Worm (Caenorhabditis elegans): ENCODE data around the gene clec-196.

Gene clec-196

DNA sequence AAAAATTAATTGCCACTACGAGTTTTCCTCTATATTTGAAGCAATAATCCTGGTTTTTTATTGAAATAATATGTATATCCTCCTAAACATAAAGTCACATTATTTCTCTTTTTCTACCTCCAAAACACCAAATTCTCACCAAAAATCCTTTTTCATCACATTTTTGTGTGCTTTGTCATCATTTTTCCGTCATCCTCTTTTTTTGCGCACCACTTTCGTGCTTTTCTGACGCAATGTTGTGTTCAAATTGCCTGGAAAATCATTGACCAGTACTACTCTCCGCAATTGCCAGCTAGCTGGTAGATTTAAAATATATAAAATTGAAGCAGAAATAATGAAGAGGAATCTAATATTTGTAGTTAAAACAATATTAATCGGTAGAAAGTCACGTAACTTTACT, 8.7 kb upstream of the clec-196 start:
- TF ChIP-seq ztf-23 (GFP tag; IDR thresholded peaks at IDR 0.05) = no peak
- TF ChIP-seq ztf-29 (GFP tag; IDR thresholded peaks at IDR 0.05) = no peak
- TF ChIP-seq klf-2 (GFP tag; conservative IDR thresholded peaks at IDR 0.05) = no peak
- no peak for TF ChIP-seq ref-1 (GFP tag; conservative IDR thresholded peaks at IDR 0.05)
- TF ChIP-seq flt-1 (GFP tag; IDR thresholded peaks at IDR 0.05) = no peak
- TF ChIP-seq T22C8.4 (GFP tag; IDR thresholded peaks at IDR 0.05) = no peak
- no peak for TF ChIP-seq cog-1 (tag; optimal IDR thresholded peaks at IDR 0.05)
- no peak for TF ChIP-seq tab-1 (GFP tag; IDR thresholded peaks at IDR 0.05)
- no peak for TF ChIP-seq med-1 (GFP tag; optimal IDR thresholded peaks at IDR 0.05; ENCODE audit: insufficient read depth)

DNA sequence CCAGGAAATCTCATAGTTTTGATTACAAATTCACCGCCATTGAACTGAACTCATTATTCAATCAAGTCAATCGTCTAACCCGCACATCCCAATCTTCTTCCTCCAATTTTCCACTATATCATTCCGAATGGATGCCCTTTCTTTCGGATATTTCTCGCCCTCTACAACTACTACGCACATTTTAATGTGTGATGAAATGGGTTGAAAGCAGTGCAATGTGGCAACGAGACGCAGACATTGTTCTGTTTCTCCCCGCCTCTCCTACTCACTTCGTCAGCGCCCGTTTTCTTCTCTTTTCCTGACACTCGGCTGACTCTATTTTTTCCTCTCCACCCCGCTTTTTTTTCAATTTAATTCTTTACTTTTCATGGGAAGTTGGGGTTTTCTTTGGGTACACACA, 8.1 kb upstream of the clec-196 start:
- no peak for TF ChIP-seq flt-1 (GFP tag; IDR thresholded peaks at IDR 0.05)
- TF ChIP-seq T22C8.4 (GFP tag; IDR thresholded peaks at IDR 0.05) = no peak
- TF ChIP-seq med-1 (GFP tag; optimal IDR thresholded peaks at IDR 0.05; ENCODE audit: insufficient read depth) = no peak
- TF ChIP-seq klf-2 (GFP tag; conservative IDR thresholded peaks at IDR 0.05) = no peak
- TF ChIP-seq ref-1 (GFP tag; conservative IDR thresholded peaks at IDR 0.05) = no peak
- TF ChIP-seq cog-1 (tag; optimal IDR thresholded peaks at IDR 0.05) = peak; percentile 51
- no peak for TF ChIP-seq ztf-29 (GFP tag; IDR thresholded peaks at IDR 0.05)
- TF ChIP-seq ztf-23 (GFP tag; IDR thresholded peaks at IDR 0.05) = 0 out of 2 replicates have a peak, but pooled peaks have one; percentile 61
- TF ChIP-seq tab-1 (GFP tag; IDR thresholded peaks at IDR 0.05) = no peak

DNA sequence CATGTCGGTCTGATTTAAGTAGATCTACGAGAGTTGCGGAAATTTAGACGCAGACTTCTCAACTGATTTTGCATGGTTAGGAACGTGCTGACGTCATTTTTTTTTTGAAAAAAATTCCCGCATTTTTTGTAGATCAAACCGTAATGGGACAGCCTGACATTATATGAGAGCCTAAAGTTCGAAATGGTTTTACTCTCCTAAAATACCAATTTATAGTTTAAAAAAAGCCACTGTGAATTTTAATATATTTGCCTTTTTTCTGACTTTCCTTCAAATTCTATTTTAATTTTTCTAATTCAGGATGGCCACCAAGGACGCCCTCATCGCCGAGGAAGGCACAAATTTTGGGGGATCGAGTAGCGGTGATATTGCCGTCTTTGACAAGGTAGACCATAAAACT, 7.7 kb upstream of the clec-196 start, which contains the start of gene atgp-1:
atgp-1 (plus strand) TSS at position 301 of the 400 bp plus-strand sequence.
- TF ChIP-seq klf-2 (GFP tag; conservative IDR thresholded peaks at IDR 0.05) = no peak
- no peak for TF ChIP-seq tab-1 (GFP tag; IDR thresholded peaks at IDR 0.05)
- no peak for TF ChIP-seq T22C8.4 (GFP tag; IDR thresholded peaks at IDR 0.05)
- TF ChIP-seq ztf-23 (GFP tag; IDR thresholded peaks at IDR 0.05) = no peak
- no peak for TF ChIP-seq ref-1 (GFP tag; conservative IDR thresholded peaks at IDR 0.05)
- no peak for TF ChIP-seq cog-1 (tag; optimal IDR thresholded peaks at IDR 0.05)
- no peak for TF ChIP-seq ztf-29 (GFP tag; IDR thresholded peaks at IDR 0.05)
- no peak for TF ChIP-seq med-1 (GFP tag; optimal IDR thresholded peaks at IDR 0.05; ENCODE audit: insufficient read depth)
- no peak for TF ChIP-seq flt-1 (GFP tag; IDR thresholded peaks at IDR 0.05)

DNA sequence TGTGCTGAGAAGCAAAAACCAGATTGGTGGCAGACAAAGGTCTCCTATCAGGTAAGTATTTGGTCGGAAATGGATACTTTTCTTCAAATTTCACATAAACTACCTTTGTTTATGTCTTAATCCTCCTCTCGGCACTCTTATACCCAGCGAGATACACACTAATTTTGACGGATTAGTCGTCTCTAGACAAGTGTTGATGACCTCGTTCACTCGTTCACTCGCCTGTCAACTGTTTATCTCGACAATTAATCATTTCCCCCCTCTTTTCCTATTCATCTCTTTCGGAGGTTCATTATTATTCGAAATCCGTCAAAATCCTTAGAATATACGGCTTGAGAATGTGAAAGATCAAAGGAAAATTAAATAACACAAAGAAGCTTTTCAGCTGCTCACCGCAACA, 7.1 kb upstream of the clec-196 start:
- no peak for TF ChIP-seq T22C8.4 (GFP tag; IDR thresholded peaks at IDR 0.05)
- TF ChIP-seq tab-1 (GFP tag; IDR thresholded peaks at IDR 0.05) = no peak
- no peak for TF ChIP-seq klf-2 (GFP tag; conservative IDR thresholded peaks at IDR 0.05)
- peak; percentile 22 for TF ChIP-seq cog-1 (tag; optimal IDR thresholded peaks at IDR 0.05)

DNA sequence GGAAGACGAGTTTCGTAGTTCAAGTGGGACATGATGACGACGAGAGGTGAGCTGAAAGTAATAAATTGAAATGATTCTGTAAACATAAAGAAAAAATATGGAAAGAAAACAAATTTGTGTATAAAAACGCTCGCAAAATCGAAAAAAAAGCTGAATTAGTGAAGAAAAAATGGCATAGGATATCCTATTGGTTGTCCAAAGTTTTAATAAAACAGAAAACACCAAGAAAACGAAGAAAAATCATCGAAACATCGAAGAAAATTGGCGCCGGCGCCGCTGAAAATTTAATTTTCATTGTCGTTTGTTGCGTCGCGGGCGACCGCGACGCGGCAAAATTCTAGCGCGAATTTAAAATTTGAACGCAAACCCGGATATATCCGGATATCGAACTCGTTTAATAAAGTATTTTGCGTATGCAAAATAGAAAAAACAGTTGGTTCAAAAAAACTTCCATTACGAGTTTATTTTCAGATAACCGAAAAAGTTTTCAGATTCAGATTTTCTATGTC, 3.1 kb upstream of the clec-196 start, which contains the start of gene gln-5:
gln-5 (minus strand) TSS at position 51 of the 509 bp plus-strand sequence.
- TF ChIP-seq med-1 (GFP tag; optimal IDR thresholded peaks at IDR 0.05; ENCODE audit: insufficient read depth) (no peak), ref-1 (GFP tag; conservative IDR thresholded peaks at IDR 0.05) (no peak), cog-1 (tag; optimal IDR thresholded peaks at IDR 0.05) (no peak), flt-1 (GFP tag; IDR thresholded peaks at IDR 0.05) (no peak), T22C8.4 (GFP tag; IDR thresholded peaks at IDR 0.05) (no peak), ztf-23 (GFP tag; IDR thresholded peaks at IDR 0.05) (no peak), tab-1 (GFP tag; IDR thresholded peaks at IDR 0.05) (no peak), ztf-29 (GFP tag; IDR thresholded peaks at IDR 0.05) (no peak), klf-2 (GFP tag; conservative IDR thresholded peaks at IDR 0.05) (no peak)

DNA sequence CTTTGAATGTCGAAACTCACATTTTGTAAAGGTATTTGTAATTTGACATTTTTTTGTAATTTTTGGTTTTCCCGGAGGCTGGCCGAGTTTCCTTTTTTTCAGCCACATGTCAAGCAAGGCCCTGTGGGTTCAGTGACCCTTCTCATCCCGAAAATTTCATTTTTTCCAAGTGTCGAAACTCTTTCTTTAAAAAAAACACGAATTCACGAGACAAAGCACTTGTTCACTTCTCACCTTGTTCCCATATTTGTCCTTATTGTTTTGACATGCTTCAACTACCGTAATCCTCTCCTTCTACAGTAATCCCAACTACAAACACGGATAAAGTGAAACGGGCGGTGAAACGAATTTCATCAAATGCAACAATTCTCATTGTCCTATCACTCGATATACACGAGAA, 1.5 kb upstream of the clec-196 start, which contains the start of gene lhfp-4:
lhfp-4 (plus strand) TSS at position 301 of the 400 bp plus-strand sequence.
- TF ChIP-seq klf-2 (GFP tag; conservative IDR thresholded peaks at IDR 0.05) (no peak), flt-1 (GFP tag; IDR thresholded peaks at IDR 0.05) (no peak), med-1 (GFP tag; optimal IDR thresholded peaks at IDR 0.05; ENCODE audit: insufficient read depth) (no peak), tab-1 (GFP tag; IDR thresholded peaks at IDR 0.05) (no peak), cog-1 (tag; optimal IDR thresholded peaks at IDR 0.05) (no peak), ztf-29 (GFP tag; IDR thresholded peaks at IDR 0.05) (no peak), ztf-23 (GFP tag; IDR thresholded peaks at IDR 0.05) (no peak), T22C8.4 (GFP tag; IDR thresholded peaks at IDR 0.05) (no peak), ref-1 (GFP tag; conservative IDR thresholded peaks at IDR 0.05) (no peak)

DNA sequence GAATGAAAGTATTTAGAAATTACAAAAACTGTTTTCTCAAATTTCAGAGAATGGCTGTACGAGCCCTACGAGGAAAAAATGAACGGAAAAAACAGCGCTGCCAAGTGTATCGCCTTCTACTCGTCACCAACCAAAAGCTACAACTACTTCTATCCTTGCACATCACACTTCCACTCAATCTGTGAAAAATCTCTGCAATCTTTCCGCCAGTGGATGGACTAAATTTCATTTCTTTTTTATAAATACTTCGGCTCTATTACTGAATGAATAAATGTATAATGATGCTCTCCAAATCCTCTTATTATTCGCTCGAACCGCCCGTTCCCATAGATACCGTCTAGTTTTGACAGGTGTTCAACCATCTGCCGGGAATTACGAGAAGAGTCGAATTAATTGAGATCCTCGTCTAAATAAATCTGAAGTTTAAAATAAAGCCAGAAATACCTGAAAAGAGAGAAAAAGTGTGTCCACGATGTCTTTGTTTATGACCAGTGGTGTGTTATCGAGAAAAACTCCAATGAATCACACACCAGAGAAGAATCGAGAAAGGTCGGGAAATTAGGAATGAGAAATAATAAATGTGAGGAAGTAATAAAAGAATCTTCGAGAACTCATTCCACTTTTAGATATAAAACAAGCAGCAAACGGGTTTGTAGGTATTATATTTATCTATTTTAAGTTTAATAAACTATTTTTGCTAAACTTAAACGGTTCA, 860 bp downstream of the clec-196 start:
- TF ChIP-seq ref-1 (GFP tag; conservative IDR thresholded peaks at IDR 0.05) (no peak), tab-1 (GFP tag; IDR thresholded peaks at IDR 0.05) (no peak), klf-2 (GFP tag; conservative IDR thresholded peaks at IDR 0.05) (no peak), cog-1 (tag; optimal IDR thresholded peaks at IDR 0.05) (no peak), T22C8.4 (GFP tag; IDR thresholded peaks at IDR 0.05) (no peak), med-1 (GFP tag; optimal IDR thresholded peaks at IDR 0.05; ENCODE audit: insufficient read depth) (no peak), ztf-23 (GFP tag; IDR thresholded peaks at IDR 0.05) (no peak), flt-1 (GFP tag; IDR thresholded peaks at IDR 0.05) (no peak), ztf-29 (GFP tag; IDR thresholded peaks at IDR 0.05) (no peak)

DNA sequence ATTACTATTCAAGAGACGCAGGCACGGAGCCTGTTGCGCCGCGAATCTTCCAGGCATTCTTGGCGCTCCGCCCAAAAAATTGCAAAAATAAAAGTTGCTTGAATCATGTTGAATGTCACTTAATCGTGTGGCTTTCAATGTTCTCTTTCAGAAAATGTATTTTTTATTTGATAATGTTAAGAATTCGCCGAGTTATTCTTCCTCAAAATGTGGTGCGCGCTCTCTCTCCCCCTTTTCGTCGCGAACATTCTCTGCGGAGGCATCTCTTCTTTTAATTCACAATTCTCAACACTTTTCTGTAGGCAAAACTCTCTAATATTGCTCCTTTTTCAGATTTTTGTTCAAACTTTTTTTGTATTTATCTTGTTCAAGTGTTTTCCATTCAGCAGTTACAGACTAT, 1.6 kb downstream of the clec-196 start:
- TF ChIP-seq med-1 (GFP tag; optimal IDR thresholded peaks at IDR 0.05; ENCODE audit: insufficient read depth) (no peak), klf-2 (GFP tag; conservative IDR thresholded peaks at IDR 0.05) (peak; percentile 66), tab-1 (GFP tag; IDR thresholded peaks at IDR 0.05) (no peak), ztf-23 (GFP tag; IDR thresholded peaks at IDR 0.05) (peak; percentile 88; the same call in 1 of the 2 replicates), cog-1 (tag; optimal IDR thresholded peaks at IDR 0.05) (peak; percentile 96), ztf-29 (GFP tag; IDR thresholded peaks at IDR 0.05) (peak; percentile 44; the same call in 1 of the 2 replicates), flt-1 (GFP tag; IDR thresholded peaks at IDR 0.05) (peak; percentile 81)

DNA sequence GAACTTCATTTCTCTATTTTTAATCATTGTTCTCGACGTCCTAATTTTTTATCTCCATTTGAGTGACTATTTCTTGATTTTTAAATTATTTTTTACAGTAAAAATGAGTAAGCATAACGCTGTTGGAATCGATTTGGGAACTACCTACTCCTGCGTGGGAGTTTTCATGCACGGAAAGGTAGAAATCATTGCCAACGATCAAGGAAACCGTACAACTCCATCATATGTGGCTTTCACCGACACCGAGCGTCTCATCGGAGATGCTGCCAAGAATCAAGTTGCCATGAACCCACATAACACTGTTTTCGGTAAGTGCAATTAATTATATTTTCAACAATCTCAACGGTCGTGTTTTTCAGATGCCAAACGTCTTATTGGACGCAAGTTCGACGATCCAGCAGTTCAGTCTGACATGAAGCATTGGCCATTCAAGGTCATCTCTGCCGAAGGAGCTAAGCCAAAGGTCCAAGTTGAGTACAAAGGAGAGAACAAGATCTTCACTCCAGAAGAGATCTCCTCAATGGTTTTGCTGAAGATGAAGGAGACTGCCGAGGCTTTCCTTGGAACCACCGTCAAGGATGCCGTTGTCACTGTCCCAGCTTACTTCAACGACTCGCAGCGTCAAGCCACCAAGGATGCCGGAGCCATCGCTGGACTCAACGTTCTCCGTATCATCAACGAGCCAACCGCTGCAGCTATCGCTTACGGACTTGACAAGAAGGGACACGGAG, 2.3 kb downstream of the clec-196 start, which contains the start of gene hsp-1:
hsp-1 (plus strand) TSS at position 99 of the 731 bp plus-strand sequence.
- peak; percentile 35; the same call in 1 of the 2 replicates for TF ChIP-seq tab-1 (GFP tag; IDR thresholded peaks at IDR 0.05)
- no peak for TF ChIP-seq flt-1 (GFP tag; IDR thresholded peaks at IDR 0.05)

Data from whole organism, midembryonic.